Worm (Caenorhabditis elegans) whole organism, L1 larva: ENCODE data around the gene C31B8.12.
"Not testable (repeated sequence)": the region's sequence is repeated elsewhere in the genome, so short reads cannot be mapped to it uniquely, and the experiment has no call there.

Experiments
- C16A3.4 ChIP-seq: fragments of 150-350 bp; optimal IDR thresholded peaks from 2 replicates; lab custom pipeline; 2014; ENCODE audit warnings: missing biosample characterization, missing genetic modification characterization
- aha-1 ChIP-seq: fragments of 150-350 bp; optimal IDR thresholded peaks from 2 replicates; lab custom pipeline; 2014; ENCODE audit warnings: missing biosample characterization, missing genetic modification characterization
- alr-1 ChIP-seq: fragments of 200-800 bp; sonication (Bioruptor generic); optimal IDR thresholded peaks from 2 replicates; lab custom pipeline; 2018; ENCODE audit warnings: borderline replicate concordance, mild to moderate bottlenecking, missing genetic modification characterization, missing compliant biosample characterization
- aly-2 ChIP-seq: fragments of 150-350 bp; optimal IDR thresholded peaks from 2 replicates; lab custom pipeline; 2014; ENCODE audit warnings: missing biosample characterization, missing genetic modification characterization
- blmp-1 ChIP-seq: fragments of 150-350 bp; optimal IDR thresholded peaks from 2 replicates; lab custom pipeline; 2014; ENCODE audit warnings: missing biosample characterization, missing genetic modification characterization
- ceh-82 ChIP-seq, 3 experiments: fragments of 150-350 bp in 1 of 3; sonication (generic microtip) in 2 of 3; optimal IDR thresholded peaks; 2 replicates each; lab custom pipeline; 2014 to 2017; ENCODE audit warnings: missing biosample characterization in 3 of 3, missing genetic modification characterization in 3 of 3
- ces-1 ChIP-seq: fragments of 150-350 bp; optimal IDR thresholded peaks from 2 replicates; lab custom pipeline; 2014; ENCODE audit warnings: missing biosample characterization, missing genetic modification reagents, missing genetic modification characterization
- dsc-1 ChIP-seq: sonication (generic microtip); optimal IDR thresholded peaks from 2 replicates; lab custom pipeline; 2016; ENCODE audit warnings: mild to moderate bottlenecking, missing genetic modification characterization, missing compliant biosample characterization
- efl-3 ChIP-seq: fragments of 200-800 bp; sonication (Bioruptor generic); optimal IDR thresholded peaks from 2 replicates; lab custom pipeline; 2018; ENCODE audit warnings: mild to moderate bottlenecking, missing genetic modification characterization, missing compliant biosample characterization
- elt-2 ChIP-seq: sonication (generic microtip); optimal IDR thresholded peaks from 2 replicates; lab custom pipeline; 2016; ENCODE audit warnings: missing genetic modification characterization, mild to moderate bottlenecking, inconsistent platforms, missing compliant biosample characterization, missing genetic modification reagents
- ets-5 ChIP-seq: fragments of 200-800 bp; sonication (Bioruptor generic); IDR thresholded peaks from 2 replicates; pipeline ENCODE4 v1.3.6; 2022; ENCODE audit warnings: missing genetic modification characterization, missing compliant biosample characterization
- fkh-10 ChIP-seq: sonication (generic microtip); optimal IDR thresholded peaks from 2 replicates; lab custom pipeline; 2017; ENCODE audit warnings: missing biosample characterization, missing genetic modification reagents, missing genetic modification characterization
- fkh-4 ChIP-seq: sonication (generic microtip); optimal IDR thresholded peaks from 2 replicates; lab custom pipeline; 2016; ENCODE audit warnings: missing compliant biosample characterization, missing genetic modification characterization, borderline replicate concordance
- fos-1 ChIP-seq: fragments of 150-350 bp; optimal IDR thresholded peaks from 2 replicates; lab custom pipeline; 2014; ENCODE audit warnings: missing biosample characterization, missing genetic modification characterization
- grh-1 ChIP-seq: fragments of 200-800 bp; sonication (Bioruptor generic); IDR thresholded peaks from 2 replicates; pipeline ENCODE4 v1.3.6; 2022; ENCODE audit warnings: missing genetic modification reagents, missing genetic modification characterization, missing compliant biosample characterization
- hlh-4 ChIP-seq: sonication (generic microtip); optimal IDR thresholded peaks from 2 replicates; lab custom pipeline; 2016; ENCODE audit warnings: mild to moderate bottlenecking, missing genetic modification characterization, missing compliant biosample characterization
- lin-14 ChIP-seq: fragments of 200-800 bp; sonication (Bioruptor generic); optimal IDR thresholded peaks from 2 replicates; lab custom pipeline; 2018; ENCODE audit warnings: mild to moderate bottlenecking, missing genetic modification characterization, moderate library complexity, missing compliant biosample characterization
- lin-15B ChIP-seq: fragments of 150-350 bp; sonication (generic microtip); optimal IDR thresholded peaks from 3 replicates; lab custom pipeline; 2014; ENCODE audit warnings: missing biosample characterization, missing genetic modification characterization
- lin-35 ChIP-seq, 2 experiments: fragments of 150-350 bp; optimal IDR thresholded peaks; 2 replicates each; lab custom pipeline; 2014; ENCODE audit warnings: missing biosample characterization in 2 of 2, missing genetic modification characterization in 2 of 2, missing genetic modification reagents in 2 of 2
- lir-3 ChIP-seq: sonication (generic microtip); optimal IDR thresholded peaks from 2 replicates; lab custom pipeline; 2016; ENCODE audit warnings: mild to moderate bottlenecking, missing genetic modification characterization, moderate library complexity, missing compliant biosample characterization; ENCODE audit not compliant: poor library complexity
- lsy-2 ChIP-seq, 2 experiments: fragments of 150-350 bp; optimal IDR thresholded peaks; 2 replicates each; lab custom pipeline; 2014; ENCODE audit warnings: missing biosample characterization in 2 of 2, missing genetic modification characterization in 2 of 2
- mab-9 ChIP-seq: fragments of 200-800 bp; sonication (Bioruptor generic); IDR thresholded peaks from 2 replicates; pipeline ENCODE4 v1.3.6; 2022; ENCODE audit warnings: missing genetic modification reagents, missing genetic modification characterization, missing compliant biosample characterization
- mep-1 ChIP-seq: fragments of 150-350 bp; optimal IDR thresholded peaks from 2 replicates; lab custom pipeline; 2014; ENCODE audit warnings: missing biosample characterization, missing genetic modification characterization
- nhr-12 ChIP-seq: sonication (generic microtip); optimal IDR thresholded peaks from 2 replicates; lab custom pipeline; 2017; ENCODE audit warnings: missing biosample characterization, missing genetic modification characterization
- nhr-28 ChIP-seq: fragments of 150-350 bp; optimal IDR thresholded peaks from 2 replicates; lab custom pipeline; 2014; ENCODE audit warnings: missing biosample characterization, missing genetic modification characterization
- nhr-47 ChIP-seq: sonication (generic microtip); optimal IDR thresholded peaks from 2 replicates; lab custom pipeline; 2016; ENCODE audit warnings: mild to moderate bottlenecking, missing genetic modification characterization, moderate library complexity, missing compliant biosample characterization
- nhr-76 ChIP-seq: sonication (generic microtip); optimal IDR thresholded peaks from 2 replicates; lab custom pipeline; 2017; ENCODE audit warnings: missing biosample characterization, missing genetic modification characterization
- nhr-84 ChIP-seq: sonication (generic microtip); optimal IDR thresholded peaks from 2 replicates; lab custom pipeline; 2017; ENCODE audit warnings: missing biosample characterization, missing genetic modification characterization
- nhr-85 ChIP-seq: sonication (generic microtip); peaks from one replicate; lab custom pipeline; 2016; ENCODE audit warnings: missing genetic modification characterization, inconsistent platforms, missing compliant biosample characterization
- sup-37 ChIP-seq: fragments of 200-800 bp; sonication (Bioruptor generic); optimal IDR thresholded peaks from 2 replicates; lab custom pipeline; 2018; ENCODE audit warnings: mild to moderate bottlenecking, missing genetic modification characterization, missing compliant biosample characterization
- unc-30 ChIP-seq: sonication (generic microtip); optimal IDR thresholded peaks from 2 replicates; lab custom pipeline; 2017; ENCODE audit warnings: missing biosample characterization, missing genetic modification characterization
- unc-62 ChIP-seq: fragments of 150-350 bp; optimal IDR thresholded peaks from 2 replicates; lab custom pipeline; 2014; ENCODE audit warnings: missing biosample characterization, missing genetic modification reagents, missing genetic modification characterization
- unc-98 ChIP-seq: fragments of 200-800 bp; sonication (Bioruptor generic); IDR thresholded peaks from 2 replicates; pipeline ENCODE4 v1.3.6; 2022; ENCODE audit warnings: missing genetic modification characterization, missing compliant biosample characterization
- ztf-4 ChIP-seq: fragments of 150-350 bp; optimal IDR thresholded peaks from 2 replicates; lab custom pipeline; 2014; ENCODE audit warnings: missing biosample characterization, missing genetic modification characterization

The C31B8.12 gene

ce11 chrV:2927553-2927952 is at the start of gene C31B8.12:
C31B8.12 (minus strand) TSS chrV:2927653.
- TF ChIP-seq sup-37 (GFP tag; lab: Kevin White, UChicago) (no peak), fkh-4 (tag; lab: Kevin White, UChicago) (no peak), dsc-1 (tag; lab: Kevin White, UChicago) (no peak), ceh-82 (tag; optimal IDR thresholded peaks at IDR 0.05; lab: Kevin White, UChicago) (no peak), unc-62 (GFP tag; lab: Kevin White, UChicago) (no peak), lin-15B (no peak), mep-1 (tag; lab: Kevin White, UChicago) (no peak), ztf-4 (no peak), aly-2 (tag; lab: Kevin White, UChicago) (no peak), hlh-4 (tag; lab: Kevin White, UChicago) (no peak), aha-1 (tag; lab: Kevin White, UChicago) (no peak), grh-1 (GFP tag; lab: Robert Waterston, UW) (no peak), lin-35 (GFP tag; optimal IDR thresholded peaks at IDR 0.05; lab: Kevin White, UChicago) (no peak), mab-9 (GFP tag; lab: Robert Waterston, UW) (no peak), ets-5 (no peak), elt-2 (tag; lab: Kevin White, UChicago) (no peak), lsy-2 (tag; optimal IDR thresholded peaks at IDR 0.05; lab: Kevin White, UChicago) (no peak), efl-3 (GFP tag; lab: Kevin White, UChicago) (no peak)

- no peak for TF ChIP-seq nhr-28 (tag; lab: Kevin White, UChicago)
- no peak for TF ChIP-seq nhr-12 (tag; lab: Kevin White, UChicago)
- TF ChIP-seq lin-14 (GFP tag; lab: Kevin White, UChicago): no peak
- TF ChIP-seq blmp-1: no peak
- TF ChIP-seq lin-15B: no peak
Observed at ce11 chrV:2976287-2976686, 48.8 kb upstream of the C31B8.12 start, which contains the start of gene srw-124. srw-124 (plus strand) TSS chrV:2976587.

- TF ChIP-seq ces-1 (GFP tag; lab: Kevin White, UChicago); nhr-76; unc-98: not testable (repeated sequence)
Observed at ce11 chrV:2975285-2975684, 47.8 kb upstream of the C31B8.12 start, which contains the start of gene srw-123. srw-123 (minus strand) TSS chrV:2975385.

- TF ChIP-seq nhr-47 (tag; lab: Kevin White, UChicago): no peak
Observed at ce11 chrV:2971307-2971999, 44.0 kb upstream of the C31B8.12 start, which contains the start of gene srw-129. srw-129 (plus strand) TSS chrV:2971949.

- TF ChIP-seq fos-1 (tag; lab: Kevin White, UChicago) (no peak), lir-3 (tag; lab: Kevin White, UChicago) (no peak), mab-9 (GFP tag; lab: Robert Waterston, UW) (no peak), ets-5 (no peak), nhr-84 (no peak), unc-30 (no peak), C16A3.4 (no peak), nhr-47 (tag; lab: Kevin White, UChicago) (no peak), nhr-85 (tag; lab: Kevin White, UChicago) (no peak), lin-35 (GFP tag; optimal IDR thresholded peaks at IDR 0.05; lab: Kevin White, UChicago) (no peak), fkh-10 (GFP tag; lab: Kevin White, UChicago) (no peak), unc-98 (no peak), alr-1 (no peak)
Observed at ce11 chrV:2964786-2965185, 37.3 kb upstream of the C31B8.12 start, which contains the start of gene srh-88. srh-88 (minus strand) TSS chrV:2964886.
